Fruit fly (Drosophila melanogaster): Measurements from ENCODE around the gene tacc.

Gene tacc

DNA sequence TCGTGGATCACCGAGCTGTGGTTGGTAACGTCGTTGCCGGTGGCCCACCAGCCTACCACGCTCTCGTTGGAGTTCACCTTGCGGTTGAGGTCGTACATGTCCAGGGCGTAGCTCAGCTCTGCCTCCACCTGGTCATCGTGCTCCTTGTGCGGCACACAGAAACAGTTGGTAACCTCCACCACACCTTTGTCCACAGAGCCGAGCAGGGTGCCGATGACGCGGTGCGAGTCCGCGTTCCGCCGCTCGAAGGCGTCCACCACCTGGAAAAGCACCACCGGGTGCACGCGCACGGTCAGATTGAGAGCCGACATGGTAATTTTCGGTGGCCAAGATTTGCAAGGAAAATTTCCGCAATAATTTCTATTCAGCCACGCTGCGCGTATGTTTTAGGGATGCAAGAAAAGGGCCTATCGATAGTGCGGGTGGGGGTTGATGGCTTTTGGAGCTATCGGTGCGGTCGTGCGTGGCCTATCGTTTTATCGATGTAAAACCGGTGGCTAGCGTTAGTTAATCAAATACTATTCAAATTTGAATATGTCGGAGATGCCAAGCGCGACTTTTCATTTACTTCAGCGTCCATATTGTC is 35.0 kb downstream of the tacc start, which contains the start of gene eIF3f1 (continued):
- TF ChIP-seq CG15696 (tag; optimal IDR thresholded peaks at IDR 0.05) (no peak), stc (GFP tag; IDR thresholded peaks at IDR 0.05) (peak; percentile 10; the same call in 1 of the 2 replicates), CG4854 (GFP tag; optimal IDR thresholded peaks at IDR 0.05) (no peak), CG4730 (GFP tag; IDR thresholded peaks at IDR 0.05) (no peak), CG4404 (GFP tag; IDR thresholded peaks at IDR 0.05) (no peak), NFAT (GFP tag; IDR thresholded peaks at IDR 0.05) (peak; percentile 46; the same call in 1 of the 2 replicates), tx (GFP tag; optimal IDR thresholded peaks at IDR 0.05) (no peak), CG16813 (GFP tag; IDR thresholded peaks at IDR 0.05; ENCODE audit: partially characterized antibody) (peak; percentile 99), CG17912 (GFP tag; optimal IDR thresholded peaks at IDR 0.05) (no peak), CG6175 (GFP tag; IDR thresholded peaks at IDR 0.05) (no peak), CG33213 (GFP tag; optimal IDR thresholded peaks at IDR 0.05) (peak; percentile 9), CG18011 (GFP tag; optimal IDR thresholded peaks at IDR 0.05) (no peak), CG10431 (GFP tag; optimal IDR thresholded peaks at IDR 0.05) (no peak), eyg (GFP tag; optimal IDR thresholded peaks at IDR 0.05) (no peak), CG3065 (GFP tag; optimal IDR thresholded peaks at IDR 0.05) (no peak), Neu2 (GFP tag; optimal IDR thresholded peaks at IDR 0.05; ENCODE audit: borderline replicate concordance) (no peak), CG18262 (tag; optimal IDR thresholded peaks at IDR 0.05) (peak; percentile 12), Sin3A (optimal IDR thresholded peaks at IDR 0.05) (peak; percentile 60), CG12744 (GFP tag; optimal IDR thresholded peaks at IDR 0.05) (no peak)

DNA sequence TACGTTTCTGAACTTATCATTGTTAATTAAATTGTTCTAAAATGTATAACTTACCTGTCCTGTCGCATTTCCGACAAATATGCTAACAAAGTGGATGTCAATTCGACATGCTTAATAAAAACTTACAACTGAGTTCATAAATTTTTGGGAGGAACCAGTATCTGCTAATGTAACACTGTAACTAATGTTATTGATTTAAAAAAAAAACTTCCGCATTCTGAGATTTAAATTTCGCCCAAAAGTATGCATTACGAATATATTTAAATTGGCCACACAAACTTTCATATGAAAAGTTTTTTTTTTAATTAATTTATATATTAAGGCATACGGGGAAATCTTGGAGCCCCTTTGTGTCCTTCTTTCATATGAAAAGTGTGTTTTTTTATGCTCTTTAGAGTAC is 36.8 kb downstream of the tacc start:
- TF ChIP-seq Bgb (GFP tag; IDR thresholded peaks at IDR 0.05; ENCODE audit: partially characterized antibody) (0 out of 2 replicates have a peak, but pooled peaks have one; percentile 10), CG13287 (GFP tag; IDR thresholded peaks at IDR 0.05; ENCODE audit: partially characterized antibody) (no peak), CTCF (GFP tag; optimal IDR thresholded peaks at IDR 0.05) (peak; percentile 20), CG15514 (GFP tag; optimal IDR thresholded peaks at IDR 0.05) (peak; percentile 86), Eip74EF (GFP tag; optimal IDR thresholded peaks at IDR 0.05) (peak in 1 of 2 experiments; percentile 82), sens (GFP tag) (peak; percentile 16), mam (GFP tag; optimal IDR thresholded peaks at IDR 0.05) (no peak), sd (tag; optimal IDR thresholded peaks at IDR 0.05) (no peak)

DNA sequence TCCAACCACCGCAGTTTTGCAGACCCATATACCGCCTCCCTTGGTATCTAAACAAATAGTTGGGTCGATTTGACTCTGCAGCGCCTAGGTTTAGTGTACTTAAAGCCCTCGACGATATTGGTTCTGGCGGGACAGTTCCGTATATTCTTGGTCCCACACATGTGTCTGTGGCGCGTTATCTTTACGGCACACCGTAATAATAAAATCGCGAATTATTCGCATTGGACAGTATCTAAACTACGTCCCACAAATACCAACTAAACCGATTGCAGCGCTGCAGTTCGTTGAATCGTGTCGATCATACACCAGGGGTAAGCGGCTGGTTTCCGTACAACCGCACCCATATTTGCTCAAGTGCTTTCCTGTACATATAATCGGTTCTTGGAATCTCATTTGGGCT is 42.8 kb downstream of the tacc start:
- TF ChIP-seq chm (GFP tag; IDR thresholded peaks at IDR 0.05) (no peak), chn (GFP tag; optimal IDR thresholded peaks at IDR 0.05) (no peak), CG15011 (GFP tag; optimal IDR thresholded peaks at IDR 0.05) (no peak), HLH3B (GFP tag; IDR thresholded peaks at IDR 0.05) (no peak), chinmo (GFP tag; IDR thresholded peaks at IDR 0.05; ENCODE audit: partially characterized antibody) (no peak), CG14710 (tag; optimal IDR thresholded peaks at IDR 0.05) (no peak), CG4404 (GFP tag; IDR thresholded peaks at IDR 0.05) (no peak), kni (GFP tag; optimal IDR thresholded peaks at IDR 0.05) (no peak), prd (optimal IDR thresholded peaks at IDR 0.05) (no peak), prd (GFP tag; IDR thresholded peaks at IDR 0.05) (no peak), Nf-YC (tag; optimal IDR thresholded peaks at IDR 0.05) (no peak), tgo (GFP tag; IDR thresholded peaks at IDR 0.05) (no peak), her (GFP tag; optimal IDR thresholded peaks at IDR 0.05) (no peak), nerfin-1 (tag; optimal IDR thresholded peaks at IDR 0.05) (no peak), CG1024 (GFP tag; IDR thresholded peaks at IDR 0.05) (no peak)

All from whole organism, embryonic.